Fruit fly (Drosophila melanogaster): Measurements from ENCODE around the gene Sf3b5.

Gene Sf3b5

DNA sequence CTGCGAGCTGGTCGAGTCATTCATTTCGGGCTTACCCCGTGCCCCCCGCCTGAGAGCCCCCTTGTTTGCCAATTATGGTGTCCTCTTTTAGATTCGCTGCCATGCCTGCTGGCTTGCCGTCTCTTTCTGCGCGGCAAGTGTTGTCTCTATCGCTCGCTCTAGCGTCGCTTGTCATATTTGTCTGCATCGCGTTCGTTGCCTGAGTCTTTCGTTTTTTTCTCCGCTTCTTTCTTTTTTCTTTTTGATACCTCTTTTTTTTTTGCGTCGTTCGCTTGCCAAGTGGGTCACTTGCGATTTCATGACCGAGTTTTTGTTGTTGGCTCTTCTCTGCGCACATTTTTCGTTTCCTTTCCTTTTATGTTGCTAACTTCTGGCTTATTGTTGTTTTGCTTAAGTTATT, 43.3 kb downstream of the Sf3b5 start (continued):
- TF ChIP-seq CG4318 (GFP tag; optimal IDR thresholded peaks at IDR 0.05) (no peak), dac (GFP tag; optimal IDR thresholded peaks at IDR 0.05) (peak; percentile 38), fd59A (GFP tag; optimal IDR thresholded peaks at IDR 0.05) (no peak), Met (GFP tag; optimal IDR thresholded peaks at IDR 0.05) (no peak), CG31627 (GFP tag; optimal IDR thresholded peaks at IDR 0.05) (no peak), eg (GFP tag; IDR thresholded peaks at IDR 0.05) (peak; percentile 70), lz (GFP tag; optimal IDR thresholded peaks at IDR 0.05) (no peak), CG34406 (GFP tag; optimal IDR thresholded peaks at IDR 0.05) (no peak), CG16779 (tag; optimal IDR thresholded peaks at IDR 0.05) (peak; percentile 50), Smox (GFP tag; optimal IDR thresholded peaks at IDR 0.05) (no peak), ss (GFP tag; optimal IDR thresholded peaks at IDR 0.05) (peak; percentile 25 to 76), CG11902 (GFP tag; optimal IDR thresholded peaks at IDR 0.05) (no peak), Gug (GFP tag; IDR thresholded peaks at IDR 0.05) (no peak), Hr38 (GFP tag; optimal IDR thresholded peaks at IDR 0.05) (no peak), Lpt (GFP tag; optimal IDR thresholded peaks at IDR 0.05) (peak; percentile 42), vri (GFP tag; optimal IDR thresholded peaks at IDR 0.05) (no peak), achi (GFP tag; optimal IDR thresholded peaks at IDR 0.05) (peak; percentile 30), CG9139 (GFP tag; optimal IDR thresholded peaks at IDR 0.05) (no peak), fkh (GFP tag; optimal IDR thresholded peaks at IDR 0.05) (no peak), CG8319 (GFP tag; optimal IDR thresholded peaks at IDR 0.05) (no peak), OdsH (GFP tag; optimal IDR thresholded peaks at IDR 0.05) (no peak), CG7368 (GFP tag; optimal IDR thresholded peaks at IDR 0.05) (no peak), CG1621 (tag; optimal IDR thresholded peaks at IDR 0.05) (peak; percentile 29), CG6163 (GFP tag; IDR thresholded peaks at IDR 0.05) (peak; percentile 62), pdm3 (GFP tag; optimal IDR thresholded peaks at IDR 0.05) (no peak), Hr39 (GFP tag; optimal IDR thresholded peaks at IDR 0.05) (no peak), CG6792 (GFP tag; optimal IDR thresholded peaks at IDR 0.05) (no peak), CG15336 (GFP tag; IDR thresholded peaks at IDR 0.05) (peak; percentile 64), CG10631 (GFP tag; optimal IDR thresholded peaks at IDR 0.05) (no peak), Ets96B (tag; optimal IDR thresholded peaks at IDR 0.05) (peak; percentile 12), CG11762 (GFP tag; optimal IDR thresholded peaks at IDR 0.05; ENCODE audit: insufficient read depth) (no peak), Ets21C (GFP tag; optimal IDR thresholded peaks at IDR 0.05) (no peak), Sox14 (GFP tag; optimal IDR thresholded peaks at IDR 0.05) (no peak), Blimp-1 (GFP tag; optimal IDR thresholded peaks at IDR 0.05) (peak; percentile 89)

DNA sequence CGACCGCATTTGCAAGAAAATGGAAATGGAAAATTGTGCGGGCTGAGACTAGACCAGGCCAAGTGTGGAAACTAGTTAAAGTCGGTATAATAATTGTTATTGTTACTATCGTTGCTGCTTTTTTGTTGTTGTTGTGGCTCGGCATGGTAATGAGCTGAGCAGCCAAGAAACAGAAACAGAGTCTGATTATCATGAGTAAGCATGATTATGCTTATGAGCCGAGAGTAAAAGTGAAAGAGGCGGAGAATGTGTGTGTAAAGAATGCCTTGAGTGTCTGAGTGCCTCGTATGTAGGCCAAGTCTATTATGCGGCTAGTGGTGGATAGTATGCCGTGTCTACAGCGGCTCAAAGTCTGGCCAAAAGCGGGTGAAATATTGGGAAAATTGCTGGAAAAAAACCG, 44.4 kb downstream of the Sf3b5 start:
- no peak for TF ChIP-seq fkh (GFP tag; optimal IDR thresholded peaks at IDR 0.05)
- TF ChIP-seq CG8119 (GFP tag; IDR thresholded peaks at IDR 0.05), result no peak

DNA sequence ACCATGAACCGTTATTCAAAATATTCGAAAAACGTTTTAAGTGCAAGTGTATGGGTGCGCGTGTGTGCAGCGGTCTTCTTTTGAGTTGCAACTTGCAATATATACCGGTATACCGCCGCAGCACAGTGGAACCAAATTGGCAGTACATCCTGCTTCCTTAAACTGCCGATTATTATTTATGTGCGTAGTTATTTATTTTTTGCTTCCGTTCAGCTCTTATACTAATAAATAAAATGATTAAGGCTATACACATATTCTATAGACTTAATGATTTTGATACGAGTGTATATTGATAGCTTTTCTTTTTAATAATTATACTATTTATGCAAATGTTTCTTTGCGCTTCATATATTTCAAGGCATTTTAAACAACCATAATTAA, 45.2 kb downstream of the Sf3b5 start:
- peak; percentile 46 for TF ChIP-seq esn (GFP tag; optimal IDR thresholded peaks at IDR 0.05)
- no peak for TF ChIP-seq spab (GFP tag; optimal IDR thresholded peaks at IDR 0.05)
- TF ChIP-seq Sox102F (GFP tag; optimal IDR thresholded peaks at IDR 0.05), result peak; percentile 28
- peak; percentile 5 for TF ChIP-seq CG8632 (GFP tag; optimal IDR thresholded peaks at IDR 0.05)
- TF ChIP-seq pdm3 (GFP tag; optimal IDR thresholded peaks at IDR 0.05), result peak; percentile 15
- no peak for TF ChIP-seq net (GFP tag; optimal IDR thresholded peaks at IDR 0.05)
- TF ChIP-seq OdsH (GFP tag; optimal IDR thresholded peaks at IDR 0.05), result peak; percentile 20
- no peak for TF ChIP-seq CG6854 (GFP tag; optimal IDR thresholded peaks at IDR 0.05)
- TF ChIP-seq CG32006 (GFP tag; optimal IDR thresholded peaks at IDR 0.05), result peak; percentile 50
- TF ChIP-seq Hr4 (GFP tag; optimal IDR thresholded peaks at IDR 0.05), result peak; percentile 13
- peak; percentile 13 for TF ChIP-seq acj6 (GFP tag; optimal IDR thresholded peaks at IDR 0.05)
- TF ChIP-seq Eip78C (GFP tag), result peak; percentile 75
- peak; percentile 10 for TF ChIP-seq lz (GFP tag; optimal IDR thresholded peaks at IDR 0.05)
- peak; percentile 41 for TF ChIP-seq Smox (GFP tag; optimal IDR thresholded peaks at IDR 0.05)
- TF ChIP-seq ss (GFP tag; optimal IDR thresholded peaks at IDR 0.05), result no peak
- peak; percentile 34; the same call in 1 of the 3 replicates for TF ChIP-seq CG6163 (GFP tag; IDR thresholded peaks at IDR 0.05)
- peak; percentile 57 for TF ChIP-seq Met (GFP tag; optimal IDR thresholded peaks at IDR 0.05)
- peak; percentile 21 for TF ChIP-seq Hr39 (GFP tag; optimal IDR thresholded peaks at IDR 0.05)
- TF ChIP-seq svp (GFP tag), result peak; percentile 76
- TF ChIP-seq CG11294 (GFP tag; IDR thresholded peaks at IDR 0.05), result no peak
- no peak for TF ChIP-seq achi (GFP tag; optimal IDR thresholded peaks at IDR 0.05)
